Worm (Caenorhabditis elegans) whole organism, early embryonic: ENCODE data around the gene F54F7.6.

Source experiments
- B0310.2 ChIP-seq: sonication (generic microtip); optimal IDR thresholded peaks from 2 replicates; lab custom pipeline; 2016; ENCODE audit warnings: mild to moderate bottlenecking, missing genetic modification characterization, missing compliant biosample characterization
- aly-1 ChIP-seq: sonication (generic microtip); optimal IDR thresholded peaks from 2 replicates; lab custom pipeline; 2016; ENCODE audit warnings: missing genetic modification characterization, missing compliant biosample characterization
- ama-1 ChIP-seq: fragments of 150-350 bp; optimal IDR thresholded peaks from 2 replicates; lab custom pipeline; 2014
- ceh-13 ChIP-seq: fragments of 200-800 bp; sonication (Bioruptor generic); optimal IDR thresholded peaks from 2 replicates; lab custom pipeline; 2018; ENCODE audit warnings: mild to moderate bottlenecking, missing genetic modification characterization, missing compliant biosample characterization
- ets-7 ChIP-seq: sonication (generic microtip); optimal IDR thresholded peaks from 2 replicates; lab custom pipeline; 2016; ENCODE audit warnings: missing genotype, missing genetic modification characterization, missing compliant biosample characterization
- flt-1 ChIP-seq: fragments of 200-800 bp; sonication (Bioruptor generic); IDR thresholded peaks from 2 replicates; pipeline ENCODE4 v1.3.6; 2022; ENCODE audit warnings: missing genetic modification characterization, missing compliant biosample characterization
- hmbx-1 ChIP-seq: sonication (generic microtip); optimal IDR thresholded peaks from 2 replicates; lab custom pipeline; 2016; ENCODE audit warnings: mild to moderate bottlenecking, missing genetic modification characterization, missing compliant biosample characterization
- hmg-4 ChIP-seq: fragments of 200-800 bp; sonication (Bioruptor generic); optimal IDR thresholded peaks from 2 replicates; lab custom pipeline; 2018; ENCODE audit warnings: mild to moderate bottlenecking, missing genetic modification characterization, missing compliant biosample characterization
- hnd-1 ChIP-seq: sonication (generic microtip); optimal IDR thresholded peaks from 2 replicates; lab custom pipeline; 2016; ENCODE audit warnings: missing genetic modification characterization, missing compliant biosample characterization
- scrt-1 ChIP-seq: fragments of 200-800 bp; sonication (Bioruptor generic); IDR thresholded peaks from 2 replicates; pipeline ENCODE4 v1.3.6; 2022; ENCODE audit warnings: missing genetic modification characterization, missing compliant biosample characterization
- sea-1 ChIP-seq: fragments of 200-800 bp; sonication (Bioruptor generic); conservative IDR thresholded peaks from 2 replicates; pipeline ENCODE4 v1.3.6; 2022; ENCODE audit warnings: missing genetic modification characterization, missing compliant biosample characterization
- tbx-37 ChIP-seq: fragments of 200-800 bp; sonication (Bioruptor generic); conservative IDR thresholded peaks from 2 replicates; pipeline ENCODE4 v1.3.6; 2022; ENCODE audit warnings: missing genetic modification reagents, missing genetic modification characterization, missing compliant biosample characterization

ce11 chrX:11870393-11870792 lies 5.2 kb downstream of the F54F7.6 start:
- TF ChIP-seq scrt-1 (GFP tag; lab: Robert Waterston, UW): no peak
- peak; percentile 60 for TF ChIP-seq ets-7 (tag; lab: Kevin White, UChicago)
- TF ChIP-seq ama-1 (lab: Kevin White, UChicago): no peak
- TF ChIP-seq ceh-13 (GFP tag; lab: Kevin White, UChicago): no peak
- no peak for TF ChIP-seq hmg-4
- no peak for TF ChIP-seq B0310.2 (tag; lab: Kevin White, UChicago)
- no peak for TF ChIP-seq hmbx-1
- TF ChIP-seq tbx-37 (GFP tag; lab: Robert Waterston, UW): no peak
- no peak for TF ChIP-seq aly-1 (tag; lab: Kevin White, UChicago)
- TF ChIP-seq flt-1 (GFP tag; lab: Robert Waterston, UW): no peak
- TF ChIP-seq hnd-1: no peak
- TF ChIP-seq sea-1 (GFP tag; lab: Robert Waterston, UW): no peak
